Worm (Caenorhabditis elegans) whole organism, L3 larva: ENCODE data around the gene hgrs-1.

Source experiments
- R02D3.7 ChIP-seq: fragments of 150-350 bp; optimal IDR thresholded peaks from 2 replicates; lab custom pipeline; 2014; ENCODE audit warnings: missing biosample characterization, missing genetic modification characterization
- ceh-16 ChIP-seq: sonication (generic microtip); optimal IDR thresholded peaks from 2 replicates; lab custom pipeline; 2017; ENCODE audit warnings: missing biosample characterization, missing genetic modification characterization
- elt-3 ChIP-seq, 3 experiments: fragments of 150-350 bp in 1 of 3; sonication (generic microtip) in 2 of 3; optimal IDR thresholded peaks; 2 replicates in 2 of 3; 4 replicates in 1 of 3; lab custom pipeline; 2014 to 2017; ENCODE audit warnings: missing biosample characterization in 3 of 3, missing genetic modification characterization in 3 of 3
- lin-39 ChIP-seq: fragments of 150-350 bp; optimal IDR thresholded peaks from 2 replicates; lab custom pipeline; 2018; ENCODE audit warnings: missing biosample characterization, missing genetic modification reagents, missing genetic modification characterization
- nhr-23 ChIP-seq: fragments of 150-350 bp; optimal IDR thresholded peaks from 2 replicates; lab custom pipeline; 2014; ENCODE audit warnings: missing biosample characterization, missing genetic modification reagents, missing genetic modification characterization
- nhr-25 ChIP-seq: sonication (generic microtip); optimal IDR thresholded peaks from 2 replicates; lab custom pipeline; 2017; ENCODE audit warnings: missing biosample characterization, missing genetic modification characterization
- unc-39 ChIP-seq: sonication (generic microtip); optimal IDR thresholded peaks from 4 replicates; lab custom pipeline; 2017; ENCODE audit warnings: missing biosample characterization, missing genetic modification characterization

- TF ChIP-seq unc-39 (tag; lab: Kevin White, UChicago) (no peak), elt-3 (tag; optimal IDR thresholded peaks at IDR 0.05; lab: Kevin White, UChicago) (no peak), R02D3.7 (tag; lab: Kevin White, UChicago) (no peak), nhr-23 (tag; lab: Kevin White, UChicago) (no peak), lin-39 (no peak), nhr-25 (tag; lab: Kevin White, UChicago) (no peak), ceh-16 (tag; lab: Kevin White, UChicago) (no peak)
Measured at ce11 chrIV:8210300-8210699, 4.5 kb upstream of the hgrs-1 start, which contains the start of gene C07G1.6.
